Worm (Caenorhabditis elegans) whole organism, L2 larva: ENCODE results near the gene T26A5.2.

Experiments used
- F13H6.1 ChIP-seq: sonication (generic microtip); optimal IDR thresholded peaks from 2 replicates; lab custom pipeline; 2016; ENCODE audit warnings: missing genetic modification characterization, missing compliant biosample characterization
- ZK546.5 ChIP-seq: sonication (generic microtip); optimal IDR thresholded peaks from 2 replicates; lab custom pipeline; 2017; ENCODE audit warnings: missing biosample characterization, missing genetic modification characterization
- aly-2 ChIP-seq: fragments of 150-350 bp; optimal IDR thresholded peaks from 2 replicates; lab custom pipeline; 2014; ENCODE audit warnings: missing biosample characterization, missing genetic modification characterization
- ama-1 ChIP-seq: fragments of 150-350 bp; optimal IDR thresholded peaks from 2 replicates; lab custom pipeline; 2018; ENCODE audit warnings: inconsistent platforms
- blmp-1 ChIP-seq: sonication (generic microtip); optimal IDR thresholded peaks from 2 replicates; lab custom pipeline; 2017; ENCODE audit warnings: missing genetic modification characterization, mild to moderate bottlenecking, missing compliant biosample characterization, antibody characterized with exemption, moderate library complexity; ENCODE audit not compliant: insufficient read depth
- ceh-82 ChIP-seq: fragments of 150-350 bp; optimal IDR thresholded peaks from 2 replicates; lab custom pipeline; 2014; ENCODE audit warnings: missing biosample characterization, missing genetic modification characterization
- crh-2 ChIP-seq: sonication (generic microtip); optimal IDR thresholded peaks from 2 replicates; lab custom pipeline; 2017; ENCODE audit warnings: missing biosample characterization, missing genetic modification characterization
- dmd-4 ChIP-seq: sonication (generic microtip); optimal IDR thresholded peaks from 2 replicates; lab custom pipeline; 2017; ENCODE audit warnings: missing biosample characterization, missing genetic modification characterization
- egl-27 ChIP-seq: sonication (generic microtip); optimal IDR thresholded peaks from 3 replicates; lab custom pipeline; 2017; ENCODE audit warnings: missing biosample characterization, missing genetic modification reagents, missing genetic modification characterization
- elt-1 ChIP-seq: fragments of 150-350 bp; optimal IDR thresholded peaks from 2 replicates; lab custom pipeline; 2014; ENCODE audit warnings: missing biosample characterization, missing genetic modification characterization
- fos-1 ChIP-seq: fragments of 150-350 bp; optimal IDR thresholded peaks from 2 replicates; lab custom pipeline; 2014; ENCODE audit warnings: missing biosample characterization, missing genetic modification characterization
- gmeb-1 ChIP-seq: fragments of 150-350 bp; optimal IDR thresholded peaks from 2 replicates; lab custom pipeline; 2014; ENCODE audit warnings: missing biosample characterization, missing genetic modification characterization
- lin-13 ChIP-seq: fragments of 150-350 bp; optimal IDR thresholded peaks from 2 replicates; lab custom pipeline; 2014; ENCODE audit warnings: missing biosample characterization, missing genetic modification reagents, missing genetic modification characterization
- lin-39 ChIP-seq: fragments of 150-350 bp; optimal IDR thresholded peaks from 2 replicates; lab custom pipeline; 2014; ENCODE audit warnings: missing biosample characterization, missing genetic modification reagents, missing genetic modification characterization
- lsy-2 ChIP-seq, 2 experiments: fragments of 150-350 bp in 1 of 2; sonication (generic microtip) in 1 of 2; optimal IDR thresholded peaks; 2 replicates each; lab custom pipeline; 2014 to 2017; ENCODE audit warnings: missing biosample characterization in 2 of 2, missing genetic modification characterization in 2 of 2
- mab-5 ChIP-seq: fragments of 150-350 bp; optimal IDR thresholded peaks from 2 replicates; lab custom pipeline; 2014; ENCODE audit warnings: missing biosample characterization, missing genetic modification characterization
- mbf-1 ChIP-seq: sonication (generic microtip); optimal IDR thresholded peaks from 2 replicates; lab custom pipeline; 2017; ENCODE audit warnings: missing biosample characterization, missing genetic modification characterization
- mdl-1 ChIP-seq, 2 experiments: fragments of 150-350 bp in 1 of 2; sonication (generic microtip) in 1 of 2; optimal IDR thresholded peaks; 2 replicates each; lab custom pipeline; 2017; ENCODE audit warnings: missing biosample characterization in 2 of 2, missing genetic modification characterization in 2 of 2
- nhr-11 ChIP-seq: fragments of 150-350 bp; optimal IDR thresholded peaks from 2 replicates; lab custom pipeline; 2014; ENCODE audit warnings: missing biosample characterization, missing genetic modification characterization
- nhr-12 ChIP-seq: fragments of 150-350 bp; optimal IDR thresholded peaks from 2 replicates; lab custom pipeline; 2014; ENCODE audit warnings: missing biosample characterization, missing genetic modification characterization
- nhr-129 ChIP-seq: fragments of 150-350 bp; optimal IDR thresholded peaks from 2 replicates; lab custom pipeline; 2014; ENCODE audit warnings: missing biosample characterization, missing genetic modification characterization
- nhr-21 ChIP-seq: fragments of 150-350 bp; optimal IDR thresholded peaks from 2 replicates; lab custom pipeline; 2014; ENCODE audit warnings: missing biosample characterization, missing genetic modification characterization
- nhr-25 ChIP-seq: fragments of 150-350 bp; sonication (generic microtip); optimal IDR thresholded peaks from 3 replicates; lab custom pipeline; 2014; ENCODE audit warnings: missing biosample characterization, missing genetic modification characterization
- nhr-77 ChIP-seq: fragments of 150-350 bp; optimal IDR thresholded peaks from 2 replicates; lab custom pipeline; 2014; ENCODE audit warnings: missing biosample characterization, missing genetic modification characterization
- peb-1 ChIP-seq: fragments of 150-350 bp; optimal IDR thresholded peaks from 2 replicates; lab custom pipeline; 2014; ENCODE audit warnings: missing biosample characterization, missing genetic modification characterization
- sem-4 ChIP-seq: fragments of 150-350 bp; optimal IDR thresholded peaks from 2 replicates; lab custom pipeline; 2014; ENCODE audit warnings: missing biosample characterization, missing genetic modification reagents, missing genetic modification characterization
- skn-1 ChIP-seq: sonication (generic microtip); optimal IDR thresholded peaks from 2 replicates; lab custom pipeline; 2017; ENCODE audit warnings: missing biosample characterization, missing genetic modification characterization
- sma-3 ChIP-seq: sonication (generic microtip); optimal IDR thresholded peaks from 2 replicates; lab custom pipeline; 2016; ENCODE audit warnings: missing genetic modification reagents, missing genetic modification characterization, missing compliant biosample characterization
- sma-9 ChIP-seq, 2 experiments: fragments of 150-350 bp in 1 of 2; sonication (generic microtip) in 1 of 2; optimal IDR thresholded peaks; 2 replicates each; lab custom pipeline; 2014 to 2016; ENCODE audit warnings: missing genetic modification characterization in 2 of 2, mild to moderate bottlenecking in 1 of 2, missing biosample characterization in 1 of 2, missing compliant biosample characterization in 1 of 2, missing genetic modification reagents in 1 of 2, moderate library complexity in 1 of 2
- snpc-4 ChIP-seq: fragments of 150-350 bp; optimal IDR thresholded peaks from 2 replicates; lab custom pipeline; 2014; ENCODE audit warnings: missing biosample characterization, missing genetic modification characterization
- unc-39 ChIP-seq: fragments of 150-350 bp; optimal IDR thresholded peaks from 2 replicates; lab custom pipeline; 2014; ENCODE audit warnings: missing biosample characterization, missing genetic modification characterization
- unc-55 ChIP-seq: fragments of 150-350 bp; sonication (generic microtip); optimal IDR thresholded peaks from 3 replicates; lab custom pipeline; 2014; ENCODE audit warnings: missing biosample characterization, missing genetic modification reagents, missing genetic modification characterization
- zag-1 ChIP-seq: fragments of 150-350 bp; optimal IDR thresholded peaks from 2 replicates; lab custom pipeline; 2014; ENCODE audit warnings: missing biosample characterization, missing genetic modification characterization
- ztf-1 ChIP-seq: fragments of 200-800 bp; sonication (Bioruptor generic); conservative IDR thresholded peaks from 2 replicates; pipeline ENCODE4 v1.3.6; 2022; ENCODE audit warnings: missing genetic modification characterization, missing compliant biosample characterization
- ztf-11 ChIP-seq: sonication (generic microtip); optimal IDR thresholded peaks from 2 replicates; lab custom pipeline; 2017; ENCODE audit warnings: missing biosample characterization, missing genetic modification characterization
- ztf-4 ChIP-seq: fragments of 150-350 bp; optimal IDR thresholded peaks from 2 replicates; lab custom pipeline; 2014; ENCODE audit warnings: missing biosample characterization, missing genetic modification characterization

T26A5.2 gene

DNA sequence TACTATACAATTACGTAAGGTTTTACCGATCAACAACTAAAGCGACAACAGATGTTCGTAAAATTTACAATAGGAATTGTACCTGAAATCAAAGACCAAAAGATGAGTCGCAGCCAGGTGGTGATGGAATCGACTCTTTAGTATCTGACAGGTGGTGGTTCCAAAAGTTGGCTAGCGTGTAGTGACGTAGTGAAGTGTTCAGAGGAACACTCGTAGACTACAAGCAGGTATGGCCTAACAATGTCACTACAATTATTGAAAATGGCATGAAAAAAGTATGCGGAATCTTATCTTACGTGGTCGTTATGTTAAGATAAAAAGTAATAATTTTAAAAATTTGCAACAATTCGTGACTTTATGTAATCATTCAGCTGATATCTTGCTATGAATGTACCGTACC, 45.6 kb upstream of the T26A5.2 start:
- TF ChIP-seq sma-3 (GFP tag; lab: Kevin White, UChicago) (no peak), ama-1 (lab: Kevin White, UChicago) (peak; percentile 44)

DNA sequence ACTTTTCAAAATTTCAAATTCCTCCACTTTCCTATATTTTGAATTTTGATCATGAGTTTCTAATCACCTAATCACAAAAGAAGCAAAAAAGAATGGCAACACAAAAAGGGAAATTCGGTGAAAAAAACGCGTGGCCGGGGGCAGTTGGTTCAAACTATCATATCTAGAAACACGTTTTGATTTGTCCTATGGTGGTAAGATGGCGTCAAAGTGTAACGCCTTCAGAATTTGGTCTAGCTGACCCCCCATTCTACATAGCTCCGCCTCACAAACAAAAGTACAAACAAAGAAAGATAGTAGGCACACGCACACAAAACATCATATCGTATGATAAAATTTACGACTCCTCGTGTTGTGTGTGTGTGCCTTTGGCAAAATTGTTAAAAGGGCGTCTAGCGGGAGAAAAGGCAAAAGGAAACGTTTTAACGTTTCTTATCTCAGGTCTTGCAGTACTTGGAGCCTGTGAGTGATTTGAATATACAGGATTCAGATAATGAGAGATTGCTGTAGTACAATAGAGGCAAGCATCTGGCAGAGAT, 45.1 kb upstream of the T26A5.2 start:
- TF ChIP-seq lsy-2 (tag; optimal IDR thresholded peaks at IDR 0.05; lab: Kevin White, UChicago), result no peak
- TF ChIP-seq lin-13 (GFP tag; lab: Kevin White, UChicago), result no peak
- no peak for TF ChIP-seq ztf-4 (tag; lab: Kevin White, UChicago)
- TF ChIP-seq sma-3 (GFP tag; lab: Kevin White, UChicago), result peak; percentile 41
- TF ChIP-seq F13H6.1, result peak; percentile 14
- TF ChIP-seq zag-1 (tag; lab: Kevin White, UChicago), result no peak
- TF ChIP-seq mdl-1 (tag; optimal IDR thresholded peaks at IDR 0.05; lab: Kevin White, UChicago), result peak in 1 of 2 experiments; percentile 53
- peak; percentile 40 for TF ChIP-seq nhr-129 (tag; lab: Kevin White, UChicago)
- peak; percentile 62 for TF ChIP-seq blmp-1 (tag; lab: Kevin White, UChicago)
- TF ChIP-seq unc-55 (GFP tag; lab: Kevin White, UChicago), result no peak
- peak; percentile 72 for TF ChIP-seq crh-2 (tag; lab: Kevin White, UChicago)
- no peak for TF ChIP-seq dmd-4
- TF ChIP-seq sma-9 (GFP tag; optimal IDR thresholded peaks at IDR 0.05; lab: Kevin White, UChicago), result peak; percentile 75
- TF ChIP-seq sma-9 (tag; optimal IDR thresholded peaks at IDR 0.05; lab: Kevin White, UChicago), result no peak
- no peak for TF ChIP-seq nhr-11 (tag; lab: Kevin White, UChicago)
- peak; percentile 68 for TF ChIP-seq fos-1 (tag; lab: Kevin White, UChicago)
- no peak for TF ChIP-seq nhr-77 (tag; lab: Kevin White, UChicago)
- no peak for TF ChIP-seq nhr-21 (tag; lab: Kevin White, UChicago)
- peak; percentile 7 for TF ChIP-seq gmeb-1 (tag; lab: Kevin White, UChicago)
- no peak for TF ChIP-seq egl-27 (tag; lab: Kevin White, UChicago)
- no peak for TF ChIP-seq unc-39 (tag; lab: Kevin White, UChicago)
- peak; percentile 66 for TF ChIP-seq nhr-25 (tag; lab: Kevin White, UChicago)

DNA sequence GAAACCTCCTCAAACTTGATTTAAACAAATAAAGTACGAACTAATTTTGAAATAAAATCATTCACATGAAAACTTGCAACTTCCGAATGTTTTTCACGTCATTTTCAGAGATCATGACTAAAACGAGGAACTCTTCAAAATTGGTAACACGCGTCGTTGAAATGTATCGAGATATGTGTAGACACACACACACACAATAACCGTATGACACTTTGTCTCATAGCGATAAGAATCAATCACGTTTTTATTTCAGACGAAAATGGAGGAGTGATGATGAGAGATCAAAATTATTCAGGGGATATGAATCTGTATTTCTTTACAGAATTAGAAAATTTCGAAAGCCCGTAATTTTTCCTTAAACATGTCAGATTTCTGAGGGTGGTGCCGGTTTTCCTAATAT, 44.4 kb upstream of the T26A5.2 start:
- TF ChIP-seq F13H6.1 (no peak), elt-1 (tag; lab: Kevin White, UChicago) (no peak), dmd-4 (no peak), skn-1 (tag; lab: Kevin White, UChicago) (no peak), ztf-1 (no peak), sma-9 (GFP tag; optimal IDR thresholded peaks at IDR 0.05; lab: Kevin White, UChicago) (peak; percentile 68), sma-9 (tag; optimal IDR thresholded peaks at IDR 0.05; lab: Kevin White, UChicago) (no peak), crh-2 (tag; lab: Kevin White, UChicago) (peak; percentile 65), ZK546.5 (tag; lab: Kevin White, UChicago) (no peak), snpc-4 (tag; lab: Kevin White, UChicago) (no peak), nhr-25 (tag; lab: Kevin White, UChicago) (peak; percentile 62), ztf-11 (tag; lab: Kevin White, UChicago) (no peak), fos-1 (tag; lab: Kevin White, UChicago) (peak; percentile 51), mbf-1 (no peak)
- TF ChIP-seq, all 48 proteins: peak for 4

DNA sequence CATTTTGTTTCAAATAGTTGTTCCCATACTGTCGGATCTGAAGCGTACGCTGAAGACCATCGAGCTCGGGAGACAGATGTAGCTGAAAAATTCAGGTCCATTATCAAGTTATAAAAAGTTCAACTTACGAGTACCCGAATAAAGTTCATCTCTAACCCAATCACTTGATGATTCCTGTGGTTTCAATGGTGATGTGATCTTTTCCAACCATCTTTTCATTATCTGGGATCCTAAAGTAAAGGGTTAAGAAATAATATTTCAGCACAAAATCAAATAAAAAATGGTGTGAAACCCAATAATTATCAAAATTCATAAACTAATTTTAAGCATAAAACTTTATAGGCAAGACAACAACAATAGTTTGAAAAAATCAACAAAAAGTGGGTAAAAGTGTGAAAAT, 39.9 kb upstream of the T26A5.2 start, which contains the start of gene C05D11.8:
TSS of gene C05D11.8 (minus strand) at position 101 of the 400 bp plus-strand sequence.
- no peak for TF ChIP-seq elt-1 (tag; lab: Kevin White, UChicago)
- no peak for TF ChIP-seq skn-1 (tag; lab: Kevin White, UChicago)
- TF ChIP-seq lin-39 (tag; lab: Kevin White, UChicago), result no peak
- no peak for TF ChIP-seq nhr-129 (tag; lab: Kevin White, UChicago)
- TF ChIP-seq egl-27 (tag; lab: Kevin White, UChicago), result no peak
- TF ChIP-seq crh-2 (tag; lab: Kevin White, UChicago), result no peak
- TF ChIP-seq peb-1, result no peak
- no peak for TF ChIP-seq sem-4 (tag; lab: Kevin White, UChicago)
- TF ChIP-seq nhr-12 (tag; lab: Kevin White, UChicago), result no peak
- TF ChIP-seq F13H6.1, result no peak
- TF ChIP-seq snpc-4 (tag; lab: Kevin White, UChicago), result no peak
- no peak for TF ChIP-seq nhr-25 (tag; lab: Kevin White, UChicago)
- TF ChIP-seq aly-2 (tag; lab: Kevin White, UChicago), result no peak
- TF ChIP-seq gmeb-1 (tag; lab: Kevin White, UChicago), result no peak
- TF ChIP-seq mab-5 (tag; lab: Kevin White, UChicago), result no peak
- TF ChIP-seq nhr-11 (tag; lab: Kevin White, UChicago), result no peak
- TF ChIP-seq ceh-82 (tag; lab: Kevin White, UChicago), result no peak
- TF ChIP-seq fos-1 (tag; lab: Kevin White, UChicago), result no peak
